Fruit fly (Drosophila melanogaster) whole organism, wandering third instar larva: Measurements from ENCODE around the gene kuk.

ENCODE experiments used
- Abd-B ChIP-seq: fragments of >200 bp; optimal IDR thresholded peaks from 2 replicates; lab custom pipeline; 2017; ENCODE audit warnings: missing biosample characterization, missing genetic modification characterization
- br ChIP-seq: fragments of 200-800 bp; sonication (Bioruptor generic); optimal IDR thresholded peaks from 2 replicates; lab custom pipeline; 2016; ENCODE audit warnings: missing biosample characterization, missing genetic modification characterization
- dsf ChIP-seq: sonication (Bioruptor generic); optimal IDR thresholded peaks from 2 replicates; lab custom pipeline; 2016; ENCODE audit warnings: missing biosample characterization, missing genetic modification characterization, borderline replicate concordance
- ey ChIP-seq: fragments of 200-800 bp; sonication (Bioruptor generic); optimal IDR thresholded peaks from 2 replicates; lab custom pipeline; 2016; ENCODE audit warnings: missing biosample characterization, missing genetic modification characterization
- foxo ChIP-seq, 2 experiments: fragments of 200-800 bp; sonication (Bioruptor generic); optimal IDR thresholded peaks; 2 replicates in 1 of 2; 3 replicates in 1 of 2; lab custom pipeline; 2016 to 2017; ENCODE audit warnings: missing biosample characterization in 2 of 2, missing genetic modification characterization in 2 of 2
- fru ChIP-seq: fragments of 200-800 bp; sonication (Bioruptor generic); optimal IDR thresholded peaks from 3 replicates; lab custom pipeline; 2016; ENCODE audit warnings: missing biosample characterization, mild to moderate bottlenecking, missing genetic modification characterization

- TF ChIP-seq br (GFP tag; lab: Kevin White, UChicago) (no peak), Abd-B (GFP tag; lab: Kevin White, UChicago) (no peak), dsf (GFP tag; lab: Kevin White, UChicago) (no peak), ey (GFP tag; lab: Kevin White, UChicago) (no peak), foxo (GFP tag; optimal IDR thresholded peaks at IDR 0.05; lab: Kevin White, UChicago) (no peak), fru (no peak)
Measured at dm6 chr3R:17060809-17061394, 19.1 kb upstream of the kuk start.
